Fruit fly (Drosophila melanogaster) whole organism, prepupa: ENCODE measurements around the gene squ.

ENCODE experiments used
- Blimp-1 ChIP-seq: fragments of 200-800 bp; sonication (Bioruptor generic); optimal IDR thresholded peaks from 3 replicates; lab custom pipeline; 2017; ENCODE audit warnings: missing biosample characterization, missing genetic modification characterization, mild to moderate bottlenecking, moderate library complexity, missing genetic modification reagents
- CG10631 ChIP-seq: fragments of 200-800 bp; sonication (Bioruptor generic); optimal IDR thresholded peaks from 2 replicates; lab custom pipeline; 2016; ENCODE audit warnings: missing biosample characterization, missing genetic modification characterization
- CG11762 ChIP-seq: fragments of 200-800 bp; sonication (Bioruptor generic); optimal IDR thresholded peaks from 3 replicates; lab custom pipeline; 2016; ENCODE audit warnings: missing biosample characterization, missing genetic modification characterization; ENCODE audit not compliant: insufficient read depth
- CG11902 ChIP-seq: fragments of 200-800 bp; sonication (Bioruptor generic); optimal IDR thresholded peaks from 3 replicates; lab custom pipeline; 2016; ENCODE audit warnings: missing biosample characterization, missing genetic modification characterization
- CG15336 ChIP-seq: fragments of 200-800 bp; sonication (Bioruptor generic); IDR thresholded peaks from 2 replicates; pipeline ENCODE4 v1.3.6; 2022; ENCODE audit warnings: missing biosample characterization, missing genetic modification characterization
- CG16779 ChIP-seq: fragments of 200-800 bp; sonication (Bioruptor generic); optimal IDR thresholded peaks from 3 replicates; lab custom pipeline; 2017; ENCODE audit warnings: missing biosample characterization, mild to moderate bottlenecking, missing genetic modification characterization
- CG31627 ChIP-seq: fragments of 200-800 bp; sonication (Bioruptor generic); optimal IDR thresholded peaks from 3 replicates; lab custom pipeline; 2016; ENCODE audit warnings: missing biosample characterization, missing genetic modification characterization
- CG32006 ChIP-seq: fragments of 200-800 bp; sonication (Bioruptor generic); optimal IDR thresholded peaks from 3 replicates; lab custom pipeline; 2017; ENCODE audit warnings: missing biosample characterization, mild to moderate bottlenecking, missing genetic modification characterization
- CG34406 ChIP-seq: fragments of 200-800 bp; sonication (Bioruptor generic); optimal IDR thresholded peaks from 3 replicates; lab custom pipeline; 2016; ENCODE audit warnings: missing biosample characterization, missing genetic modification characterization
- CG3919 ChIP-seq: fragments of 200-800 bp; sonication (Bioruptor generic); optimal IDR thresholded peaks from 3 replicates; lab custom pipeline; 2016; ENCODE audit warnings: missing biosample characterization, missing genetic modification characterization
- CG4318 ChIP-seq: fragments of 200-800 bp; sonication (Bioruptor generic); optimal IDR thresholded peaks from 3 replicates; lab custom pipeline; 2017; ENCODE audit warnings: missing biosample characterization, mild to moderate bottlenecking, missing genetic modification characterization
- CG6163 ChIP-seq: fragments of 200-800 bp; sonication (Bioruptor generic); IDR thresholded peaks from 3 replicates; pipeline ENCODE4 v1.3.6; 2022; ENCODE audit warnings: missing biosample characterization, missing genetic modification characterization
- CG6276 ChIP-seq: fragments of 200-800 bp; sonication (Bioruptor generic); optimal IDR thresholded peaks from 2 replicates; lab custom pipeline; 2017; ENCODE audit warnings: missing biosample characterization, mild to moderate bottlenecking, missing genetic modification characterization
- CG6792 ChIP-seq: fragments of 200-800 bp; sonication (Bioruptor generic); optimal IDR thresholded peaks from 3 replicates; lab custom pipeline; 2016; ENCODE audit warnings: missing biosample characterization, missing genetic modification characterization
- CG6808 ChIP-seq: fragments of 200-800 bp; sonication (Bioruptor generic); optimal IDR thresholded peaks from 3 replicates; lab custom pipeline; 2017; ENCODE audit warnings: missing biosample characterization, missing genetic modification characterization, mild to moderate bottlenecking, moderate library complexity, missing genetic modification reagents
- CG7368 ChIP-seq: fragments of 200-800 bp; sonication (Bioruptor generic); optimal IDR thresholded peaks from 3 replicates; lab custom pipeline; 2016; ENCODE audit warnings: missing biosample characterization, missing genetic modification characterization
- CG8319 ChIP-seq: fragments of 200-800 bp; sonication (Bioruptor generic); optimal IDR thresholded peaks from 3 replicates; lab custom pipeline; 2016; ENCODE audit warnings: missing biosample characterization, missing genetic modification characterization
- CG9139 ChIP-seq: fragments of 200-800 bp; sonication (Bioruptor generic); optimal IDR thresholded peaks from 3 replicates; lab custom pipeline; 2017; ENCODE audit warnings: missing biosample characterization, mild to moderate bottlenecking, missing genetic modification characterization
- Eip75B ChIP-seq: fragments of 200-800 bp; sonication (Bioruptor generic); optimal IDR thresholded peaks from 3 replicates; lab custom pipeline; 2016; ENCODE audit warnings: missing biosample characterization, missing genetic modification characterization
- Eip78C ChIP-seq: fragments of 200-800 bp; sonication (Bioruptor generic); peaks from one replicate; lab custom pipeline; 2016; ENCODE audit warnings: missing biosample characterization, missing genetic modification characterization
- Eip93F ChIP-seq: fragments of 200-800 bp; sonication (Bioruptor generic); optimal IDR thresholded peaks from 2 replicates; lab custom pipeline; 2016; ENCODE audit warnings: missing biosample characterization, mild to moderate bottlenecking, missing genetic modification characterization
- Ets21C ChIP-seq: fragments of 200-800 bp; sonication (Bioruptor generic); optimal IDR thresholded peaks from 3 replicates; lab custom pipeline; 2016; ENCODE audit warnings: missing biosample characterization, missing genetic modification characterization
- Hr38 ChIP-seq: sonication (Bioruptor generic); optimal IDR thresholded peaks from 2 replicates; lab custom pipeline; 2016; ENCODE audit warnings: missing biosample characterization, missing genetic modification characterization
- Hr4 ChIP-seq: fragments of 200-800 bp; sonication (Bioruptor generic); optimal IDR thresholded peaks from 3 replicates; lab custom pipeline; 2016; ENCODE audit warnings: missing biosample characterization, missing genetic modification characterization
- Lpt ChIP-seq: fragments of 200-800 bp; sonication (Bioruptor generic); optimal IDR thresholded peaks from 3 replicates; lab custom pipeline; 2016; ENCODE audit warnings: missing biosample characterization, missing genetic modification characterization
- Met ChIP-seq: fragments of 200-800 bp; sonication (Bioruptor generic); optimal IDR thresholded peaks from 3 replicates; lab custom pipeline; 2016; ENCODE audit warnings: missing biosample characterization, missing genetic modification characterization
- OdsH ChIP-seq: fragments of 200-800 bp; sonication (Bioruptor generic); optimal IDR thresholded peaks from 3 replicates; lab custom pipeline; 2016; ENCODE audit warnings: missing biosample characterization, missing genetic modification characterization
- Smox ChIP-seq: fragments of 200-800 bp; sonication (Bioruptor generic); optimal IDR thresholded peaks from 3 replicates; lab custom pipeline; 2016; ENCODE audit warnings: missing biosample characterization, missing genetic modification characterization
- Sox102F ChIP-seq: fragments of 200-800 bp; sonication (Bioruptor generic); optimal IDR thresholded peaks from 2 replicates; lab custom pipeline; 2016; ENCODE audit warnings: missing biosample characterization, mild to moderate bottlenecking, missing genetic modification characterization
- Sox15 ChIP-seq: fragments of 200-800 bp; sonication (Bioruptor generic); optimal IDR thresholded peaks from 3 replicates; lab custom pipeline; 2016; ENCODE audit warnings: missing biosample characterization, missing genetic modification characterization
- achi ChIP-seq: fragments of 200-800 bp; sonication (Bioruptor generic); optimal IDR thresholded peaks from 3 replicates; lab custom pipeline; 2016; ENCODE audit warnings: missing biosample characterization, missing genetic modification characterization
- acj6 ChIP-seq: fragments of 200-800 bp; sonication (Bioruptor generic); optimal IDR thresholded peaks from 3 replicates; lab custom pipeline; 2016; ENCODE audit warnings: missing biosample characterization, missing genetic modification characterization
- cyc ChIP-seq: fragments of 200-800 bp; sonication (Bioruptor generic); optimal IDR thresholded peaks from 3 replicates; lab custom pipeline; 2016; ENCODE audit warnings: missing biosample characterization, missing genetic modification characterization
- dac ChIP-seq: fragments of 200-800 bp; sonication (Bioruptor generic); optimal IDR thresholded peaks from 2 replicates; lab custom pipeline; 2017; ENCODE audit warnings: missing biosample characterization, mild to moderate bottlenecking, missing genetic modification characterization
- dsx ChIP-seq: fragments of 200-800 bp; optimal IDR thresholded peaks from 3 replicates; lab custom pipeline; 2019; ENCODE audit warnings: missing biosample characterization, mild to moderate bottlenecking, missing genetic modification characterization, moderate library complexity; ENCODE audit not compliant: poor library complexity, severe bottlenecking
- fd85E ChIP-seq: fragments of 200-800 bp; sonication (Bioruptor generic); optimal IDR thresholded peaks from 3 replicates; lab custom pipeline; 2016; ENCODE audit warnings: missing biosample characterization, missing genetic modification characterization
- fkh ChIP-seq: fragments of 200-800 bp; sonication (Bioruptor generic); optimal IDR thresholded peaks from 3 replicates; lab custom pipeline; 2017; ENCODE audit warnings: missing biosample characterization, mild to moderate bottlenecking, missing genetic modification characterization, moderate library complexity
- lz ChIP-seq: fragments of 200-800 bp; sonication (Bioruptor generic); optimal IDR thresholded peaks from 3 replicates; lab custom pipeline; 2016; ENCODE audit warnings: missing biosample characterization, missing genetic modification characterization
- net ChIP-seq: fragments of 200-800 bp; sonication (Bioruptor generic); optimal IDR thresholded peaks from 3 replicates; lab custom pipeline; 2016; ENCODE audit warnings: missing biosample characterization, missing genetic modification characterization
- spab ChIP-seq: fragments of 200-800 bp; sonication (Bioruptor generic); optimal IDR thresholded peaks from 2 replicates; lab custom pipeline; 2017; ENCODE audit warnings: missing biosample characterization, mild to moderate bottlenecking, missing genetic modification characterization, missing genetic modification reagents
- vri ChIP-seq: fragments of 200-800 bp; sonication (Bioruptor generic); optimal IDR thresholded peaks from 3 replicates; lab custom pipeline; 2016; ENCODE audit warnings: missing biosample characterization, mild to moderate bottlenecking, missing genetic modification characterization

squ gene

dm6 chr2L:16689800-16690618 lies 10.2 kb downstream of the squ start (continued):
- TF ChIP-seq Ets21C = peak; percentile 54
- peak; percentile 39 for TF ChIP-seq Hr4 (GFP tag; lab: Kevin White, UChicago)
- peak; percentile 59 for TF ChIP-seq CG9139 (GFP tag; lab: Kevin White, UChicago)
- TF ChIP-seq CG6792 (GFP tag; lab: Kevin White, UChicago) = peak; percentile 20
- TF ChIP-seq acj6 (GFP tag; lab: Kevin White, UChicago) = peak; percentile 58
- no peak for TF ChIP-seq CG11902 (GFP tag; lab: Kevin White, UChicago)
- peak; percentile 63 for TF ChIP-seq CG3919 (GFP tag; lab: Kevin White, UChicago)
- TF ChIP-seq Eip78C (GFP tag; lab: Kevin White, UChicago) = peak; percentile 93
- TF ChIP-seq fkh = no peak
- peak; percentile 2 for TF ChIP-seq Sox15
- TF ChIP-seq Eip75B (GFP tag; lab: Kevin White, UChicago) = peak; percentile 11
- peak; percentile 20 for TF ChIP-seq CG6276
- peak; percentile 52 for TF ChIP-seq CG10631 (GFP tag; lab: Kevin White, UChicago)
- TF ChIP-seq CG7368 (GFP tag; lab: Kevin White, UChicago) = peak; percentile 28
- peak; percentile 43 for TF ChIP-seq achi (GFP tag; lab: Kevin White, UChicago)
- TF ChIP-seq dsx (GFP tag; lab: Kevin White, UChicago) = no peak
- peak; percentile 71 for TF ChIP-seq Smox (GFP tag; lab: Kevin White, UChicago)
- TF ChIP-seq CG4318 (GFP tag; lab: Kevin White, UChicago) = peak; percentile 47
- no peak for TF ChIP-seq Hr38
- no peak for TF ChIP-seq CG11762 (GFP tag; lab: Kevin White, UChicago)
- peak; percentile 44 for TF ChIP-seq Met
- TF ChIP-seq CG32006 = peak; percentile 73
- TF ChIP-seq Blimp-1 (GFP tag; lab: Kevin White, UChicago) = no peak
- TF ChIP-seq cyc = peak; percentile 49
- TF ChIP-seq CG6163 (GFP tag; lab: Robert Waterston, UW) = peak; percentile 25; the same call in 1 of the 3 replicates
- no peak for TF ChIP-seq CG8319 (GFP tag; lab: Kevin White, UChicago)
- peak; percentile 61 for TF ChIP-seq lz (GFP tag; lab: Kevin White, UChicago)
- TF ChIP-seq OdsH (GFP tag; lab: Kevin White, UChicago) = peak; percentile 64
- peak; percentile 22 for TF ChIP-seq Lpt (GFP tag; lab: Kevin White, UChicago)
- peak; percentile 58 for TF ChIP-seq vri (GFP tag; lab: Kevin White, UChicago)
- TF ChIP-seq CG34406 = peak; percentile 53
- TF ChIP-seq CG16779 (tag; lab: Kevin White, UChicago) = peak; percentile 6
- no peak for TF ChIP-seq dac (GFP tag; lab: Kevin White, UChicago)
- TF ChIP-seq fd85E (GFP tag; lab: Kevin White, UChicago) = no peak

DNA sequence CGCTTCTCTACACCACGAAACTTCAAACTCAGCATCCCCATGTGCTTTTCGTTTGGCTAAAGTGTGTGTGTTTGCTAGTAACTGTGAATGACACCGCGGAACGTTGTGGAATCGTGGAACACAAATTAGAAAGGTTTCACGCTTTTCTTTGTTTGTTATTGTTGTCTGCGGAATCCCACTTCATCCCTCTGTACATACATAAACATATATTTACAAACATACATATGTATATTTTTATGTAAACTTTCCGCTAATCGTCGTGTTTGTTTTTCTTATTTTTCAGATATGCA lies 10.7 kb downstream of the squ start:
- TF ChIP-seq Hr38 (no peak), fkh (peak; percentile 22), Eip93F (GFP tag; lab: Kevin White, UChicago) (peak; percentile 14)

DNA sequence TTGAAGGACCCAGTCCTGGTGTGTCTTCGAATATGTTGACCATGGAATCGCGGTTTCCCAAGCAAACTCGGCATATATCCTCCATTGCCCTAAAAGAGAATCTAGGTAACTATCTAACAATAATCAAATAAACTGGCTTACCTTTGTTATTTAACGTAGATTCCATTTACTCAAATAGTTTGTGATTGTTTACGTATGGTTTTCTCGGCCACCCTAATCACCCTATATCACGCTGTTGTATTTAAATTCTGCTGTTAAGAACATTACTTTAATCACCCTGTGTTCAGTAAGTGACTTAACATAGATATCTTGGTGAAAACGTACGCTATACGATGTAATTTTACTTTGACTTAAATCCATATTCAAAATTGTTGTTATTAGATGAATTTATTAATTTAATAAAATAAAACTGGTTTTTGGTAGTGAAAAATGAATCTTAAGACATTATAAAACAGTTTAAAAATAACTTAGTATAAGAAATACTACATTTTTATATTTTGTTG lies 23.2 kb downstream of the squ start:
- TF ChIP-seq CG6792 (GFP tag; lab: Kevin White, UChicago) = no peak
- no peak for TF ChIP-seq vri (GFP tag; lab: Kevin White, UChicago)
- TF ChIP-seq CG15336 = no peak
- peak; percentile 42 for TF ChIP-seq fkh
- no peak for TF ChIP-seq CG31627 (GFP tag; lab: Kevin White, UChicago)
- TF ChIP-seq CG6276 = no peak
- TF ChIP-seq net (GFP tag; lab: Kevin White, UChicago) = no peak
- no peak for TF ChIP-seq Sox102F (GFP tag; lab: Kevin White, UChicago)
- no peak for TF ChIP-seq Ets21C
- no peak for TF ChIP-seq CG6808 (GFP tag; lab: Kevin White, UChicago)
- no peak for TF ChIP-seq CG16779 (tag; lab: Kevin White, UChicago)
- peak; percentile 44 for TF ChIP-seq Eip78C (GFP tag; lab: Kevin White, UChicago)
- TF ChIP-seq Blimp-1 (GFP tag; lab: Kevin White, UChicago) = no peak
- TF ChIP-seq spab (GFP tag; lab: Kevin White, UChicago) = no peak
